Worm (Caenorhabditis elegans) whole organism, mixed stage, embryonic: Measurements from ENCODE around the gene nlr-1.

ENCODE experiments used
- M03D4.4 ChIP-seq: sonication (generic microtip); optimal IDR thresholded peaks from 2 replicates; lab custom pipeline; 2017; ENCODE audit warnings: mild to moderate bottlenecking, missing genetic modification characterization, missing compliant biosample characterization
- bed-3 ChIP-seq: fragments of 200-800 bp; sonication (Bioruptor generic); optimal IDR thresholded peaks from 3 replicates; lab custom pipeline; 2018; ENCODE audit warnings: mild to moderate bottlenecking, missing genetic modification characterization, moderate library complexity, missing compliant biosample characterization
- blmp-1 ChIP-seq: fragments of 150-350 bp; optimal IDR thresholded peaks from 2 replicates; lab custom pipeline; 2014; ENCODE audit warnings: missing biosample characterization, missing genetic modification characterization
- ceh-39 ChIP-seq: fragments of 150-350 bp; optimal IDR thresholded peaks from 2 replicates; lab custom pipeline; 2014; ENCODE audit warnings: missing biosample characterization, missing genetic modification characterization
- ceh-43 ChIP-seq: fragments of 200-800 bp; sonication (Bioruptor generic); optimal IDR thresholded peaks from 2 replicates; lab custom pipeline; 2018; ENCODE audit warnings: mild to moderate bottlenecking, missing genetic modification characterization, moderate library complexity, missing compliant biosample characterization
- ceh-83 ChIP-seq: fragments of 200-800 bp; sonication (Bioruptor generic); optimal IDR thresholded peaks from 2 replicates; lab custom pipeline; 2018; ENCODE audit warnings: mild to moderate bottlenecking, missing genetic modification characterization, missing compliant biosample characterization
- ces-1 ChIP-seq: fragments of 150-350 bp; optimal IDR thresholded peaks from 2 replicates; lab custom pipeline; 2014; ENCODE audit warnings: missing biosample characterization, missing genetic modification reagents, missing genetic modification characterization
- drap-1 ChIP-seq: fragments of 200-800 bp; sonication (Bioruptor generic); optimal IDR thresholded peaks from 3 replicates; lab custom pipeline; 2018; ENCODE audit warnings: mild to moderate bottlenecking, missing genetic modification characterization, missing compliant biosample characterization
- elt-1 ChIP-seq: sonication (generic microtip); optimal IDR thresholded peaks from 2 replicates; lab custom pipeline; 2017; ENCODE audit warnings: missing genetic modification characterization, mild to moderate bottlenecking, missing compliant biosample characterization, antibody characterized with exemption, moderate library complexity, borderline replicate concordance; ENCODE audit not compliant: insufficient read depth
- elt-3 ChIP-seq: fragments of 150-350 bp; optimal IDR thresholded peaks from 2 replicates; lab custom pipeline; 2014; ENCODE audit warnings: missing biosample characterization, missing genetic modification characterization
- flh-1 ChIP-seq: fragments of 200-800 bp; sonication (Bioruptor generic); optimal IDR thresholded peaks from 2 replicates; lab custom pipeline; 2018; ENCODE audit warnings: mild to moderate bottlenecking, missing genetic modification characterization, moderate library complexity, missing compliant biosample characterization
- ham-2 ChIP-seq: fragments of 200-800 bp; sonication (Bioruptor generic); optimal IDR thresholded peaks from 2 replicates; lab custom pipeline; 2018; ENCODE audit warnings: mild to moderate bottlenecking, missing genetic modification characterization, missing compliant biosample characterization
- hlh-1 ChIP-seq: fragments of 150-350 bp; optimal IDR thresholded peaks from 2 replicates; lab custom pipeline; 2014; ENCODE audit warnings: missing biosample characterization, missing genetic modification reagents, missing genetic modification characterization
- lin-13 ChIP-seq: fragments of 150-350 bp; optimal IDR thresholded peaks from 2 replicates; lab custom pipeline; 2014; ENCODE audit warnings: missing biosample characterization, missing genetic modification characterization
- lin-32 ChIP-seq: fragments of 200-800 bp; sonication (Bioruptor generic); optimal IDR thresholded peaks from 2 replicates; lab custom pipeline; 2018; ENCODE audit warnings: mild to moderate bottlenecking, missing genetic modification characterization, missing compliant biosample characterization
- lsy-2 ChIP-seq: fragments of 150-350 bp; optimal IDR thresholded peaks from 2 replicates; lab custom pipeline; 2014; ENCODE audit warnings: missing biosample characterization, missing genetic modification characterization
- mep-1 ChIP-seq: fragments of 150-350 bp; optimal IDR thresholded peaks from 2 replicates; lab custom pipeline; 2017; ENCODE audit warnings: missing biosample characterization, missing genetic modification reagents, missing genetic modification characterization, inconsistent platforms
- mls-2 ChIP-seq: sonication (generic microtip); optimal IDR thresholded peaks from 2 replicates; lab custom pipeline; 2016; ENCODE audit warnings: mild to moderate bottlenecking, missing genetic modification characterization, moderate library complexity, missing compliant biosample characterization
- nhr-12 ChIP-seq: fragments of 150-350 bp; optimal IDR thresholded peaks from 2 replicates; lab custom pipeline; 2014; ENCODE audit warnings: missing biosample characterization, missing genetic modification characterization
- nhr-2 ChIP-seq: fragments of 150-350 bp; optimal IDR thresholded peaks from 2 replicates; lab custom pipeline; 2014; ENCODE audit warnings: missing biosample characterization, missing genetic modification characterization
- nhr-237 ChIP-seq: fragments of 150-350 bp; optimal IDR thresholded peaks from 2 replicates; lab custom pipeline; 2014; ENCODE audit warnings: missing biosample characterization, missing genetic modification characterization
- nhr-28 ChIP-seq: fragments of 150-350 bp; optimal IDR thresholded peaks from 2 replicates; lab custom pipeline; 2014; ENCODE audit warnings: missing biosample characterization, missing genetic modification characterization
- nhr-76 ChIP-seq: sonication (generic microtip); optimal IDR thresholded peaks from 2 replicates; lab custom pipeline; 2017; ENCODE audit warnings: missing biosample characterization, missing genetic modification characterization
- pha-4 ChIP-seq: fragments of 150-350 bp; optimal IDR thresholded peaks from 2 replicates; lab custom pipeline; 2018; ENCODE audit warnings: missing biosample characterization, missing genetic modification reagents, missing genetic modification characterization
- sem-2 ChIP-seq: fragments of 200-800 bp; sonication (Bioruptor generic); optimal IDR thresholded peaks from 2 replicates; lab custom pipeline; 2018; ENCODE audit warnings: mild to moderate bottlenecking, missing genetic modification characterization, missing compliant biosample characterization
- sptf-1 ChIP-seq: sonication (generic microtip); optimal IDR thresholded peaks from 2 replicates; lab custom pipeline; 2017; ENCODE audit warnings: mild to moderate bottlenecking, missing genetic modification characterization, moderate library complexity, missing compliant biosample characterization
- unc-120 ChIP-seq: sonication (generic microtip); optimal IDR thresholded peaks from 2 replicates; lab custom pipeline; 2017; ENCODE audit warnings: missing genetic modification characterization, missing compliant biosample characterization; ENCODE audit not compliant: poor library complexity, severe bottlenecking
- unc-39 ChIP-seq: fragments of 150-350 bp; optimal IDR thresholded peaks from 2 replicates; lab custom pipeline; 2014; ENCODE audit warnings: missing biosample characterization, missing genetic modification characterization
- unc-62 ChIP-seq: fragments of 150-350 bp; optimal IDR thresholded peaks from 2 replicates; lab custom pipeline; 2014; ENCODE audit warnings: missing biosample characterization, missing genetic modification reagents, missing genetic modification characterization
- zip-8 ChIP-seq: fragments of 150-350 bp; optimal IDR thresholded peaks from 2 replicates; lab custom pipeline; 2014; ENCODE audit warnings: missing biosample characterization, missing genetic modification characterization
- ztf-11 ChIP-seq: fragments of 150-350 bp; optimal IDR thresholded peaks from 2 replicates; lab custom pipeline; 2014; ENCODE audit warnings: missing biosample characterization, missing genetic modification characterization

Gene nlr-1

DNA sequence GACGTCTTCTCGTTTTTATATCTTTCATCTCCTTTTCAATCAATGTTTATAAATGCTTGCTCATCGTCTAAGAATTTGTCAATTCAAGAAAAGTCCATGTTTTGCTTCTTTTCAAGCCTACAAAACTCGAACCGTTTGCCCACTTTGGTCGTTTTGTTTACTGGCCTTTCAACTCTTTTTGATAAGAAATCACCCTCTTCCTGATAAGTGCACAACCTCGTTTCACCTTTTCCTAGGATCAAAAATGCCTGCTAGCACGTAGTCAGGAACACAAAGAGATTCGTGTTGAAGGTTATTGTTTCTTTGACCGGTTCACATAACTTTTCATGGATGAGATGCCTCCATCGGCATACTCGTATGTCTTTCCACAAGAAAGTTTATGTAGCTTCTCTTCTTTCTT is 18.5 kb upstream of the nlr-1 start:
- TF ChIP-seq lin-13 (tag; lab: Kevin White, UChicago) (no peak), hlh-1 (tag; lab: Kevin White, UChicago) (no peak), unc-62 (no peak), sem-2 (GFP tag; lab: Kevin White, UChicago) (no peak), ztf-11 (tag; lab: Kevin White, UChicago) (no peak), zip-8 (tag; lab: Kevin White, UChicago) (no peak), elt-3 (tag; lab: Kevin White, UChicago) (no peak), nhr-237 (tag; lab: Kevin White, UChicago) (no peak), blmp-1 (tag; lab: Kevin White, UChicago) (no peak), pha-4 (tag; lab: Kevin White, UChicago) (no peak), sptf-1 (no peak), flh-1 (GFP tag; lab: Kevin White, UChicago) (no peak), ceh-83 (GFP tag; lab: Kevin White, UChicago) (no peak), bed-3 (GFP tag; lab: Kevin White, UChicago) (no peak), unc-120 (tag; lab: Kevin White, UChicago) (no peak), ceh-43 (GFP tag; lab: Kevin White, UChicago) (no peak), nhr-28 (tag; lab: Kevin White, UChicago) (no peak), lsy-2 (tag; lab: Kevin White, UChicago) (no peak), M03D4.4 (tag; lab: Kevin White, UChicago) (no peak)

DNA sequence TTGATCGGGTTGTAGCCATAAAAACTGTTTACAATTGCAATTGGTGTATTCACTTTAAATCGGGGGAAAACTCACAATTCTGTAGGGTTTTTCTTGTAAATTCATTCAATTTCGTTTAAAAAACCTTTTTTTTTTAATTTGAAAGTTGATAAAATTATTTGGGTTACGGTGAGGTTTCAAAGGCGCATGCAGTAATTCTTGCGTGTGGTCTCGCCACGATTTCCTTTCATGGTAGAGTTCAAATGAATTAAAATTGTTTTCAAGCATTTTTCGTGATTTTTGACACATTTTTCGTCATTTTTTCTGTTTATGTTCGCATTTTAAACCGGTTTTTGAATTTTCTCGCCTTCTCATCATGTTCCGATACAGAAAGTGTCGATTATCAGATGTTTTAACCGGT is 16.5 kb upstream of the nlr-1 start:
- TF ChIP-seq drap-1 (GFP tag; lab: Kevin White, UChicago), result no peak
- TF ChIP-seq mep-1 (tag; lab: Kevin White, UChicago), result no peak
- no peak for TF ChIP-seq ham-2 (GFP tag; lab: Kevin White, UChicago)
- no peak for TF ChIP-seq ceh-39
- no peak for TF ChIP-seq elt-1 (tag; lab: Kevin White, UChicago)
- TF ChIP-seq, all 35 proteins: peak for 0

DNA sequence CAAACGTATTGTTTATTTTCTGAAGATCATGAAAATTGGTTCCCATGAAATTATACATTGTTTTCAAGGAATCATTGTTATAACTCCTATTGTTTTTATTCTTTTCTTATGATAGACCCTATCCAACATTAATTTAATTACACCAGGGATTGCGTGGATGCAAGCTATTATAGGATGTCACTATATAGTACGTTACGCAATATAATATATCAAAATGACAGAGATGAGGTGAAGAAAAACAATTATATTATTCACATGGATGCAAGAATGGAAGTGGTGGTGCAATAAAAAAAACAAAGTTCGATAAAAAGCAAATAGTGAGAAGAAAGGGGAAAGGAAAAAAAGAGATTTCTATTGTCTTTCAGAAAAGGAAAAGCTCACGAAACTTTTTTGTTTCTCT is 15.2 kb upstream of the nlr-1 start:
- TF ChIP-seq nhr-76 (tag; lab: Kevin White, UChicago) (no peak), nhr-2 (tag; lab: Kevin White, UChicago) (peak; percentile 69), zip-8 (tag; lab: Kevin White, UChicago) (peak; percentile 93), nhr-12 (tag; lab: Kevin White, UChicago) (no peak), ceh-43 (GFP tag; lab: Kevin White, UChicago) (peak; percentile 18), sem-2 (GFP tag; lab: Kevin White, UChicago) (no peak)
- TF ChIP-seq, all 35 proteins: peak for 3

DNA sequence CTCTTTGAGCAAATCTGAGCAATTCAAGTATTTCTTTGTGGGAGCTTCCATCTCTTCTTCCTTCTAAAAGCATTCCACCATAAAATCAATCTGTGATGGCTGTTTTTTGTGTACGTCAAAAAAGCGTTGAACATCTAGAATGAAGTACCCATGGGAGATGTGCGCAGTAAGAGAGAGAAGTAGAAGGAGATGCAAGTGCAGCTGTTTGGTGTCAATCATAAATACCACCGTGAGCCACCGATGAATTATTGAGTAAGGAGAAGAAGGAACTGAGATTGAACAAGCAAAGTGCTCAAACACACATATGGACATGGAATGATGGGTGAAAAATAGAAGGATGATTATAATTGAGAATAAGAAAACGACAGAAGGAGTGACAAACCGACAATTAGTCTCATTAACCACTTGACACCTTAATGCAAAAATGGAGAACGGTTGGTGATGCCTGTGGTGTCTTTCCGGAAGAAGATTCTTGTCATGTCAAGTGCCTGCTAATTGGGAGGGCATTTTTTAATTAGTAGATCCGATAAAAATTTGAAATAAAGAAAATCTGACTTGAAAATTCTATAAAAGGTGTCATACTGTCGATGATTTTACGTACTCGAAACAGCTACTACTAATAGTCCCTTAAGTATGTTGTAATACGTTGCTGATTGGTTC is 14.1 kb upstream of the nlr-1 start:
- no peak for TF ChIP-seq lin-13 (tag; lab: Kevin White, UChicago)
- TF ChIP-seq zip-8 (tag; lab: Kevin White, UChicago), result no peak
- no peak for TF ChIP-seq lin-32
- peak; percentile 40 for TF ChIP-seq ces-1 (GFP tag; lab: Kevin White, UChicago)
- no peak for TF ChIP-seq mls-2
- peak; percentile 86 for TF ChIP-seq hlh-1 (tag; lab: Kevin White, UChicago)
- TF ChIP-seq mep-1 (tag; lab: Kevin White, UChicago), result no peak
- TF ChIP-seq unc-62, result peak; percentile 82
- TF ChIP-seq nhr-2 (tag; lab: Kevin White, UChicago), result peak; percentile 61
- TF ChIP-seq lsy-2 (tag; lab: Kevin White, UChicago), result no peak
- no peak for TF ChIP-seq nhr-28 (tag; lab: Kevin White, UChicago)

DNA sequence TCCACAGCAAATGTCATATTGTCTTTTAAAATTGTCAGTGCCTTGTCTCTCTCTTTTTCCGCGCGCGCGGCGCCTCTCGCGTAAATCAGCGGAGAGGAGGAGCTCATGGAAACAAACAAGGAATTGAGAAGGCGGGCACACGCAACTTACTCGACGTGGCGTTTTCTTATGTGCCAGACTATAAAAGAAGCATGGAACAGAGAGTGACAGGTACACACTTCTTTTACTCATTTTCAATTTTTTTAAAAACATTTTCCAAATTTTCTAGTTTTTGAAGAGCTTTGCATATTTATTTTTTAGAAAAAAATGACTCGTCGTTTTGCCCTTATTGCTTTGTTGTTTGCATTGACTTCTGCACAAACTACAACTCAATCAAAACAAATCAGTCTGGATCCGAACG is 10.2 kb downstream of the nlr-1 start, which contains the start of gene F20B10.3:
F20B10.3 (plus strand) TSS at position 301 of the 400 bp plus-strand sequence.
- TF ChIP-seq lin-32 (no peak), sem-2 (GFP tag; lab: Kevin White, UChicago) (no peak), ceh-83 (GFP tag; lab: Kevin White, UChicago) (no peak), elt-3 (tag; lab: Kevin White, UChicago) (no peak), lsy-2 (tag; lab: Kevin White, UChicago) (no peak), sptf-1 (no peak), drap-1 (GFP tag; lab: Kevin White, UChicago) (no peak), nhr-28 (tag; lab: Kevin White, UChicago) (no peak), bed-3 (GFP tag; lab: Kevin White, UChicago) (no peak), mls-2 (no peak), unc-39 (no peak), nhr-237 (tag; lab: Kevin White, UChicago) (no peak), unc-120 (tag; lab: Kevin White, UChicago) (no peak), ztf-11 (tag; lab: Kevin White, UChicago) (no peak), elt-1 (tag; lab: Kevin White, UChicago) (no peak), zip-8 (tag; lab: Kevin White, UChicago) (no peak), blmp-1 (tag; lab: Kevin White, UChicago) (no peak)
